Worm (Caenorhabditis elegans) whole organism, L1 larva: Measurements from ENCODE around the gene K08E4.8.

Experiments
- ceh-90 ChIP-seq: sonication (generic microtip); optimal IDR thresholded peaks from 2 replicates; lab custom pipeline; 2016; ENCODE audit warnings: missing genetic modification characterization, missing compliant biosample characterization
- dpl-1 ChIP-seq, 3 experiments: fragments of 150-350 bp in 2 of 3; sonication (generic microtip) in 1 of 3; optimal IDR thresholded peaks; 2 replicates each; lab custom pipeline; 2014 to 2017; ENCODE audit warnings: missing biosample characterization in 3 of 3, missing genetic modification characterization in 3 of 3, missing genetic modification reagents in 3 of 3
- elt-3 ChIP-seq, 6 experiments: fragments of 150-350 bp in 1 of 6; sonication (generic microtip); optimal IDR thresholded peaks; 2 replicates each; lab custom pipeline; 2017 to 2018; ENCODE audit warnings: missing biosample characterization in 6 of 6, missing genetic modification characterization in 6 of 6, inconsistent platforms in 1 of 6
- lin-13 ChIP-seq: fragments of 150-350 bp; optimal IDR thresholded peaks from 2 replicates; lab custom pipeline; 2014; ENCODE audit warnings: missing biosample characterization, missing genetic modification reagents, missing genetic modification characterization
- mab-9 ChIP-seq: fragments of 200-800 bp; sonication (Bioruptor generic); IDR thresholded peaks from 2 replicates; pipeline ENCODE4 v1.3.6; 2022; ENCODE audit warnings: missing genetic modification reagents, missing genetic modification characterization, missing compliant biosample characterization
- mdl-1 ChIP-seq, 2 experiments: fragments of 150-350 bp; optimal IDR thresholded peaks; 2 replicates each; lab custom pipeline; 2014 to 2017; ENCODE audit warnings: missing biosample characterization in 2 of 2, missing genetic modification characterization in 2 of 2, inconsistent platforms in 1 of 2

ce11 chrIV:12021360-12021759 lies 39.8 kb downstream of the K08E4.8 start:
- TF ChIP-seq mab-9 (no peak), ceh-90 (tag; lab: Kevin White, UChicago) (no peak), dpl-1 (GFP tag; optimal IDR thresholded peaks at IDR 0.05; lab: Kevin White, UChicago) (no peak), elt-3 (tag; optimal IDR thresholded peaks at IDR 0.05; lab: Kevin White, UChicago) (peak in 5 of 6 experiments; percentile 6 to 64 (median 52)), mdl-1 (tag; optimal IDR thresholded peaks at IDR 0.05; lab: Kevin White, UChicago) (no peak), lin-13 (GFP tag; lab: Kevin White, UChicago) (no peak)
